Fruit fly (Drosophila melanogaster): ENCODE measurements around the gene CG13698.
A peak's percentile ranks its signal among the peaks of the same experiment; 100 is the strongest.

CG13698 gene

DNA sequence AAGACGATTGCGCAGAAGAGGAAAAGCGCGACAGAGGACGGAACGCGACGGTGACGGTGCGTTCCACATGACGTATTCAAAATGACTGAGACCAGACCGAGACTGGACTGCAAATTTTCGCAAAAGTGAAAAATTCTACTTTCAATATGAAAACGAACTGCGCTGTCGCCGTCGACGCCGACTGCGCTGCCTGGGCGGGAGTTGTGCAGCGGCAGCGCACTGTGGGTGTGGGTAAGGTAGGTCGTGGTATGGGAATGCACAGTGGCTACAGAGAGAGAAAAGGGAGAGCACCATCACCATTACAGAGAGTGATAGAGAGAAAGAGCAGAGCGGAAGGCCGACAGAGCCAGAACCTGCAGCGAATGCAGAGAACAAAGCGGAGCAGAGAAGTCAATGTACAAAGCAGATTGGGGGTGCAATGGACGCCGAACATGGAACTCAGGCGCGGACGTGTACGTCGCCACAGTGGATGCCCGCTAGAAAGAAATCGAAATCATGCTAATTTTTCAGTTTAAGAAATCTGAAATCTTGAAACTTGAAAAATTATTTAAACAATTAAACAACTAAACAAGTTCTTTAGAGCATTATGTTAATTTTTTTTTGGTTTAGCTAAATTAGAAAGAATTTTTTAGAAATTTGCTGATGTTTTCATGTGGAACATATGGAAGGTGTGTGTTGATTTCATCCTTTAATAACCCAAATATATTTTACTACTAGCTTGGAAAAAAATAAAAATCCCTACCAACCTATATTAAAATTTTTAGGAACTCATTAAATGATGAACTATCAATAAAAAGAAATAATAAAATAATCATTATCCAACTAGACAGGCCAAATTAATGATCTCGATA, 41.1 kb downstream of the CG13698 start, which contains the start of gene Eip75B (continued):
- TF ChIP-seq svp (GFP tag), result peak; percentile 86
- TF ChIP-seq CG32006 (GFP tag; optimal IDR thresholded peaks at IDR 0.05), result peak; percentile 74
- peak; percentile 18 for TF ChIP-seq CG6276 (GFP tag; optimal IDR thresholded peaks at IDR 0.05)
- peak; percentile 82 for TF ChIP-seq esn (GFP tag; optimal IDR thresholded peaks at IDR 0.05)
- peak; percentile 69 for TF ChIP-seq CG31627 (GFP tag; optimal IDR thresholded peaks at IDR 0.05)
- TF ChIP-seq Ets21C (GFP tag; optimal IDR thresholded peaks at IDR 0.05), result peak; percentile 43
- no peak for TF ChIP-seq dac (GFP tag; optimal IDR thresholded peaks at IDR 0.05)
- TF ChIP-seq topi (GFP tag; optimal IDR thresholded peaks at IDR 0.05), result peak; percentile 70
- TF ChIP-seq CG10669 (GFP tag; optimal IDR thresholded peaks at IDR 0.05), result peak; percentile 58
- TF ChIP-seq CG34406 (GFP tag; optimal IDR thresholded peaks at IDR 0.05), result peak; percentile 49
- TF ChIP-seq Eip75B (GFP tag; optimal IDR thresholded peaks at IDR 0.05), result peak; percentile 55
- peak; percentile 18 for TF ChIP-seq dsx (GFP tag; optimal IDR thresholded peaks at IDR 0.05; ENCODE audit: poor library complexity, severe bottlenecking)
- TF ChIP-seq Hr38 (GFP tag; optimal IDR thresholded peaks at IDR 0.05), result no peak
- TF ChIP-seq achi (GFP tag; optimal IDR thresholded peaks at IDR 0.05), result peak; percentile 72
- peak; percentile 78 for TF ChIP-seq Sox14 (GFP tag; optimal IDR thresholded peaks at IDR 0.05)
- peak in 1 of 2 experiments; percentile 78 for TF ChIP-seq salr (GFP tag; optimal IDR thresholded peaks at IDR 0.05)
- no peak for TF ChIP-seq CG1621 (tag; optimal IDR thresholded peaks at IDR 0.05)
- TF ChIP-seq Eip78C (GFP tag), result peak; percentile 90
- TF ChIP-seq cyc (GFP tag; optimal IDR thresholded peaks at IDR 0.05), result peak; percentile 45
- TF ChIP-seq Gug (GFP tag; IDR thresholded peaks at IDR 0.05), result peak; percentile 11; the same call in 1 of the 2 replicates
- peak; percentile 48; the same call in 1 of the 2 replicates for TF ChIP-seq CG15336 (GFP tag; IDR thresholded peaks at IDR 0.05)
- no peak for TF ChIP-seq Blimp-1 (GFP tag; optimal IDR thresholded peaks at IDR 0.05)
- no peak for TF ChIP-seq CG7368 (GFP tag; optimal IDR thresholded peaks at IDR 0.05)
- TF ChIP-seq Lpt (GFP tag; optimal IDR thresholded peaks at IDR 0.05), result peak; percentile 44
- TF ChIP-seq acj6 (GFP tag; optimal IDR thresholded peaks at IDR 0.05), result peak; percentile 74
- TF ChIP-seq pdm3 (GFP tag; optimal IDR thresholded peaks at IDR 0.05), result peak; percentile 69
- no peak for TF ChIP-seq CG6854 (GFP tag; optimal IDR thresholded peaks at IDR 0.05)
- TF ChIP-seq spab (GFP tag; optimal IDR thresholded peaks at IDR 0.05), result peak; percentile 67
- peak; percentile 65 for TF ChIP-seq CG6808 (GFP tag; optimal IDR thresholded peaks at IDR 0.05)
- peak; percentile 41 for TF ChIP-seq CG3919 (GFP tag; optimal IDR thresholded peaks at IDR 0.05)
- peak; percentile 26 for TF ChIP-seq CG4318 (GFP tag; optimal IDR thresholded peaks at IDR 0.05)
- TF ChIP-seq Met (GFP tag; optimal IDR thresholded peaks at IDR 0.05), result peak; percentile 67
- peak; percentile 70 for TF ChIP-seq CG3032 (tag; optimal IDR thresholded peaks at IDR 0.05)
- TF ChIP-seq Eip93F (GFP tag; optimal IDR thresholded peaks at IDR 0.05), result no peak
- TF ChIP-seq CG8632 (GFP tag; optimal IDR thresholded peaks at IDR 0.05), result peak; percentile 60
- TF ChIP-seq CG9139 (GFP tag; optimal IDR thresholded peaks at IDR 0.05), result no peak

- peak; percentile 49; the same call in 1 of the 2 replicates for TF ChIP-seq CG11294 (GFP tag; IDR thresholded peaks at IDR 0.05)
- TF ChIP-seq CG3032 (tag; optimal IDR thresholded peaks at IDR 0.05), result peak; percentile 82
- TF ChIP-seq CG32006 (GFP tag; optimal IDR thresholded peaks at IDR 0.05), result peak; percentile 84
- peak; percentile 54 for TF ChIP-seq topi (GFP tag; optimal IDR thresholded peaks at IDR 0.05)
- TF ChIP-seq salr (GFP tag; optimal IDR thresholded peaks at IDR 0.05), result peak; percentile 56 to 88
- TF ChIP-seq Gug (GFP tag; IDR thresholded peaks at IDR 0.05), result peak; percentile 80
- TF ChIP-seq CG8632 (GFP tag; optimal IDR thresholded peaks at IDR 0.05), result peak; percentile 56
- TF ChIP-seq Ets96B (tag; optimal IDR thresholded peaks at IDR 0.05), result peak; percentile 89
- peak; percentile 79 for TF ChIP-seq CG10631 (GFP tag; optimal IDR thresholded peaks at IDR 0.05)
- TF ChIP-seq achi (GFP tag; optimal IDR thresholded peaks at IDR 0.05), result peak; percentile 67
- peak; percentile 57 for TF ChIP-seq Smox (GFP tag; optimal IDR thresholded peaks at IDR 0.05)
- TF ChIP-seq Eip75B (GFP tag; optimal IDR thresholded peaks at IDR 0.05), result peak; percentile 75
- peak; percentile 77 for TF ChIP-seq OdsH (GFP tag; optimal IDR thresholded peaks at IDR 0.05)
- peak; percentile 51 for TF ChIP-seq fd85E (GFP tag; optimal IDR thresholded peaks at IDR 0.05)
- TF ChIP-seq eg (GFP tag; IDR thresholded peaks at IDR 0.05), result peak; percentile 82
- TF ChIP-seq CG8119 (GFP tag; IDR thresholded peaks at IDR 0.05), result peak; percentile 84
- peak; percentile 82 for TF ChIP-seq net (GFP tag; optimal IDR thresholded peaks at IDR 0.05)
- TF ChIP-seq esn (GFP tag; optimal IDR thresholded peaks at IDR 0.05), result peak; percentile 49
- TF ChIP-seq CG6808 (GFP tag; optimal IDR thresholded peaks at IDR 0.05), result peak; percentile 73
- peak; percentile 61 for TF ChIP-seq spab (GFP tag; optimal IDR thresholded peaks at IDR 0.05)
- peak; percentile 65 for TF ChIP-seq CG34406 (GFP tag; optimal IDR thresholded peaks at IDR 0.05)
- TF ChIP-seq pdm3 (GFP tag; optimal IDR thresholded peaks at IDR 0.05), result peak; percentile 71
- peak; percentile 30 for TF ChIP-seq Hr39 (GFP tag; optimal IDR thresholded peaks at IDR 0.05)
- peak; percentile 44 for TF ChIP-seq cyc (GFP tag; optimal IDR thresholded peaks at IDR 0.05)
- TF ChIP-seq Lpt (GFP tag; optimal IDR thresholded peaks at IDR 0.05), result peak; percentile 76
- TF ChIP-seq CG6854 (GFP tag; optimal IDR thresholded peaks at IDR 0.05), result peak; percentile 26
- TF ChIP-seq Met (GFP tag; optimal IDR thresholded peaks at IDR 0.05), result peak; percentile 48
- no peak for TF ChIP-seq Eip93F (GFP tag; optimal IDR thresholded peaks at IDR 0.05)
Observed at dm6 chr3L:18062959-18063510, 42.9 kb downstream of the CG13698 start.

Measured in whole organism, prepupa.